Fruit fly (Drosophila melanogaster): Measurements from ENCODE around the gene soti.
A peak's percentile ranks its signal among the peaks of the same experiment; 100 is the strongest.

soti gene

dm6 chr3R:14361741-14362232 lies 19.7 kb downstream of the soti start, which contains the start of gene Dnaaf5 (continued):
- TF ChIP-seq CG8119 (GFP tag; IDR thresholded peaks at IDR 0.05): no peak
- TF ChIP-seq CG6808 (GFP tag; optimal IDR thresholded peaks at IDR 0.05): no peak
- peak; percentile 66 for TF ChIP-seq svp (GFP tag)
- TF ChIP-seq spab (GFP tag; optimal IDR thresholded peaks at IDR 0.05): no peak
- peak; percentile 58; the same call in 2 of the 3 replicates for TF ChIP-seq CG6163 (GFP tag; IDR thresholded peaks at IDR 0.05)
- TF ChIP-seq salr (GFP tag; optimal IDR thresholded peaks at IDR 0.05): no peak
- no peak for TF ChIP-seq CG6276 (GFP tag; optimal IDR thresholded peaks at IDR 0.05)

- peak; percentile 23 for TF ChIP-seq CG6276 (GFP tag; optimal IDR thresholded peaks at IDR 0.05)
- peak; percentile 42 for TF ChIP-seq fd59A (GFP tag; optimal IDR thresholded peaks at IDR 0.05)
- no peak for TF ChIP-seq fkh (GFP tag; optimal IDR thresholded peaks at IDR 0.05)
- TF ChIP-seq CG8119 (GFP tag; IDR thresholded peaks at IDR 0.05): peak; percentile 57; the same call in 2 of the 3 replicates
- peak; percentile 68 for TF ChIP-seq esn (GFP tag; optimal IDR thresholded peaks at IDR 0.05)
- peak; percentile 34 for TF ChIP-seq net (GFP tag; optimal IDR thresholded peaks at IDR 0.05)
- peak; percentile 24 for TF ChIP-seq Blimp-1 (GFP tag; optimal IDR thresholded peaks at IDR 0.05)
- peak; percentile 22 for TF ChIP-seq CG4318 (GFP tag; optimal IDR thresholded peaks at IDR 0.05)
- peak; percentile 63 for TF ChIP-seq CG15336 (GFP tag; IDR thresholded peaks at IDR 0.05)
- TF ChIP-seq CG6808 (GFP tag; optimal IDR thresholded peaks at IDR 0.05): peak; percentile 62
- peak; percentile 79 for TF ChIP-seq CG3919 (GFP tag; optimal IDR thresholded peaks at IDR 0.05)
- peak; percentile 61; the same call in 1 of the 2 replicates for TF ChIP-seq Gug (GFP tag; IDR thresholded peaks at IDR 0.05)
- TF ChIP-seq Ets21C (GFP tag; optimal IDR thresholded peaks at IDR 0.05): peak; percentile 61
- TF ChIP-seq CG6163 (GFP tag; IDR thresholded peaks at IDR 0.05): peak; percentile 73
- peak; percentile 20 for TF ChIP-seq CG6792 (GFP tag; optimal IDR thresholded peaks at IDR 0.05)
- TF ChIP-seq CG11294 (GFP tag; IDR thresholded peaks at IDR 0.05): no peak
- peak; percentile 51 for TF ChIP-seq Smox (GFP tag; optimal IDR thresholded peaks at IDR 0.05)
- no peak for TF ChIP-seq Eip93F (GFP tag; optimal IDR thresholded peaks at IDR 0.05)
- peak; percentile 52 for TF ChIP-seq CG32006 (GFP tag; optimal IDR thresholded peaks at IDR 0.05)
- TF ChIP-seq CG8632 (GFP tag; optimal IDR thresholded peaks at IDR 0.05): peak; percentile 42
- TF ChIP-seq eg (GFP tag; IDR thresholded peaks at IDR 0.05): peak; percentile 77
- TF ChIP-seq dac (GFP tag; optimal IDR thresholded peaks at IDR 0.05): no peak
- peak; percentile 62 for TF ChIP-seq CG11902 (GFP tag; optimal IDR thresholded peaks at IDR 0.05)
- peak; percentile 69 for TF ChIP-seq topi (GFP tag; optimal IDR thresholded peaks at IDR 0.05)
- peak; percentile 64 for TF ChIP-seq Hr4 (GFP tag; optimal IDR thresholded peaks at IDR 0.05)
- peak in 1 of 2 experiments; percentile 6 for TF ChIP-seq salr (GFP tag; optimal IDR thresholded peaks at IDR 0.05)
- no peak for TF ChIP-seq Sox15 (GFP tag; optimal IDR thresholded peaks at IDR 0.05)
- peak; percentile 48 for TF ChIP-seq CG8319 (GFP tag; optimal IDR thresholded peaks at IDR 0.05)
- TF ChIP-seq Hr38 (GFP tag; optimal IDR thresholded peaks at IDR 0.05): no peak
- TF ChIP-seq CG9139 (GFP tag; optimal IDR thresholded peaks at IDR 0.05): peak; percentile 36
- TF ChIP-seq Eip75B (GFP tag; optimal IDR thresholded peaks at IDR 0.05): peak; percentile 63
- TF ChIP-seq CG34406 (GFP tag; optimal IDR thresholded peaks at IDR 0.05): peak; percentile 47
- peak; percentile 53 for TF ChIP-seq CG10631 (GFP tag; optimal IDR thresholded peaks at IDR 0.05)
- peak; percentile 64 for TF ChIP-seq OdsH (GFP tag; optimal IDR thresholded peaks at IDR 0.05)
- peak; percentile 53 for TF ChIP-seq Sox14 (GFP tag; optimal IDR thresholded peaks at IDR 0.05)
- TF ChIP-seq CG10669 (GFP tag; optimal IDR thresholded peaks at IDR 0.05): peak; percentile 60
- TF ChIP-seq CG1621 (tag; optimal IDR thresholded peaks at IDR 0.05): peak; percentile 20
- peak; percentile 50 for TF ChIP-seq lz (GFP tag; optimal IDR thresholded peaks at IDR 0.05)
- TF ChIP-seq svp (GFP tag): peak; percentile 85
- TF ChIP-seq dsx (GFP tag; optimal IDR thresholded peaks at IDR 0.05; ENCODE audit: poor library complexity, severe bottlenecking): peak; percentile 74
- peak; percentile 27 for TF ChIP-seq CG11762 (GFP tag; optimal IDR thresholded peaks at IDR 0.05; ENCODE audit: insufficient read depth)
- TF ChIP-seq Hr39 (GFP tag; optimal IDR thresholded peaks at IDR 0.05): peak; percentile 71
- TF ChIP-seq achi (GFP tag; optimal IDR thresholded peaks at IDR 0.05): peak; percentile 60
- peak; percentile 60 for TF ChIP-seq CG3032 (tag; optimal IDR thresholded peaks at IDR 0.05)
- TF ChIP-seq CG16779 (tag; optimal IDR thresholded peaks at IDR 0.05): no peak
- TF ChIP-seq Lpt (GFP tag; optimal IDR thresholded peaks at IDR 0.05): peak; percentile 52
- peak; percentile 88 for TF ChIP-seq Eip78C (GFP tag)
- TF ChIP-seq Met (GFP tag; optimal IDR thresholded peaks at IDR 0.05): peak; percentile 72
Observed at dm6 chr3R:14357405-14357804, 24.1 kb downstream of the soti start.

All from whole organism, prepupa.